Worm (Caenorhabditis elegans): ENCODE data around the gene npp-27.

DNA sequence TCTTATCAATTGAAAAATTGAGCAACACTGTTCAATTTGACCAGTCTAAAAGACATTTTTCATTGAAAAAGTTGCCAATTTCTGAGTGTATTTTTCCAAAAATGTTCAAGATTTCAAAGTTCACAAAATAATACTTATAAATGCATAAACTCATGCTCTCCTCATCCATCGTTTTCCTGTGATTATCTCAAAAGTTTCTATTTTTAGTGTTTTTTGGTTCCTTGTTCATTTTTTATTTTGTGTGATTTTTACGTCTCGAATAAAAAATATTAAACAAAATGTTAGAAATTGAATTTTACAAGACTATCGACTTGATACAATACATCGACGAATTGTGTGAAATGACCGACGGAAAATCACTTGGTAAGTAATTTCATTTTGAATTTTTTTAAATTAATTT lies 28.3 kb downstream of the npp-27 start, which contains the start of gene atic-1:
- no peak for TF ChIP-seq hlh-6 (tag; optimal IDR thresholded peaks at IDR 0.05)
- TF ChIP-seq ceh-18 (tag; optimal IDR thresholded peaks at IDR 0.05), result no peak
- no peak for TF ChIP-seq nhr-11 (tag; optimal IDR thresholded peaks at IDR 0.05)
- no peak for TF ChIP-seq lin-11 (tag; optimal IDR thresholded peaks at IDR 0.05)
- no peak for TF ChIP-seq ref-2 (tag; optimal IDR thresholded peaks at IDR 0.05)

Data from whole organism, late embryonic.